Fruit fly (Drosophila melanogaster) whole organism, prepupa: ENCODE results near the gene CG34456.

Experiments
- CG10631 ChIP-seq: fragments of 200-800 bp; sonication (Bioruptor generic); optimal IDR thresholded peaks from 2 replicates; lab custom pipeline; 2016; ENCODE audit warnings: missing biosample characterization, missing genetic modification characterization
- CG11294 ChIP-seq: fragments of 200-800 bp; sonication (Bioruptor generic); IDR thresholded peaks from 2 replicates; pipeline ENCODE4 v1.3.6; 2022; ENCODE audit warnings: missing biosample characterization, missing genetic modification characterization
- CG11762 ChIP-seq: fragments of 200-800 bp; sonication (Bioruptor generic); optimal IDR thresholded peaks from 3 replicates; lab custom pipeline; 2016; ENCODE audit warnings: missing biosample characterization, missing genetic modification characterization; ENCODE audit not compliant: insufficient read depth
- CG11902 ChIP-seq: fragments of 200-800 bp; sonication (Bioruptor generic); optimal IDR thresholded peaks from 3 replicates; lab custom pipeline; 2016; ENCODE audit warnings: missing biosample characterization, missing genetic modification characterization
- CG1621 ChIP-seq: fragments of 200-800 bp; sonication (Bioruptor generic); optimal IDR thresholded peaks from 3 replicates; lab custom pipeline; 2018; ENCODE audit warnings: missing biosample characterization, mild to moderate bottlenecking, missing genetic modification characterization
- CG3032 ChIP-seq: fragments of 200-800 bp; optimal IDR thresholded peaks from 2 replicates; lab custom pipeline; 2019; ENCODE audit warnings: missing biosample characterization, mild to moderate bottlenecking, missing genetic modification characterization, moderate library complexity
- CG31627 ChIP-seq: fragments of 200-800 bp; sonication (Bioruptor generic); optimal IDR thresholded peaks from 3 replicates; lab custom pipeline; 2016; ENCODE audit warnings: missing biosample characterization, missing genetic modification characterization
- CG34406 ChIP-seq: fragments of 200-800 bp; sonication (Bioruptor generic); optimal IDR thresholded peaks from 3 replicates; lab custom pipeline; 2016; ENCODE audit warnings: missing biosample characterization, missing genetic modification characterization
- CG4318 ChIP-seq: fragments of 200-800 bp; sonication (Bioruptor generic); optimal IDR thresholded peaks from 3 replicates; lab custom pipeline; 2017; ENCODE audit warnings: missing biosample characterization, mild to moderate bottlenecking, missing genetic modification characterization
- CG6163 ChIP-seq: fragments of 200-800 bp; sonication (Bioruptor generic); IDR thresholded peaks from 3 replicates; pipeline ENCODE4 v1.3.6; 2022; ENCODE audit warnings: missing biosample characterization, missing genetic modification characterization
- CG6276 ChIP-seq: fragments of 200-800 bp; sonication (Bioruptor generic); optimal IDR thresholded peaks from 2 replicates; lab custom pipeline; 2017; ENCODE audit warnings: missing biosample characterization, mild to moderate bottlenecking, missing genetic modification characterization
- CG6792 ChIP-seq: fragments of 200-800 bp; sonication (Bioruptor generic); optimal IDR thresholded peaks from 3 replicates; lab custom pipeline; 2016; ENCODE audit warnings: missing biosample characterization, missing genetic modification characterization
- CG6808 ChIP-seq: fragments of 200-800 bp; sonication (Bioruptor generic); optimal IDR thresholded peaks from 3 replicates; lab custom pipeline; 2017; ENCODE audit warnings: missing biosample characterization, missing genetic modification characterization, mild to moderate bottlenecking, moderate library complexity, missing genetic modification reagents
- CG6854 ChIP-seq: fragments of 200-800 bp; sonication (Bioruptor generic); optimal IDR thresholded peaks from 2 replicates; lab custom pipeline; 2017; ENCODE audit warnings: missing biosample characterization, mild to moderate bottlenecking, missing genetic modification characterization
- CG8632 ChIP-seq: fragments of 200-800 bp; sonication (Bioruptor generic); optimal IDR thresholded peaks from 3 replicates; lab custom pipeline; 2016; ENCODE audit warnings: missing biosample characterization, missing genetic modification characterization
- CG9139 ChIP-seq: fragments of 200-800 bp; sonication (Bioruptor generic); optimal IDR thresholded peaks from 3 replicates; lab custom pipeline; 2017; ENCODE audit warnings: missing biosample characterization, mild to moderate bottlenecking, missing genetic modification characterization
- Eip75B ChIP-seq: fragments of 200-800 bp; sonication (Bioruptor generic); optimal IDR thresholded peaks from 3 replicates; lab custom pipeline; 2016; ENCODE audit warnings: missing biosample characterization, missing genetic modification characterization
- Eip78C ChIP-seq: fragments of 200-800 bp; sonication (Bioruptor generic); peaks from one replicate; lab custom pipeline; 2016; ENCODE audit warnings: missing biosample characterization, missing genetic modification characterization
- Eip93F ChIP-seq: fragments of 200-800 bp; sonication (Bioruptor generic); optimal IDR thresholded peaks from 2 replicates; lab custom pipeline; 2016; ENCODE audit warnings: missing biosample characterization, mild to moderate bottlenecking, missing genetic modification characterization
- Ets21C ChIP-seq: fragments of 200-800 bp; sonication (Bioruptor generic); optimal IDR thresholded peaks from 3 replicates; lab custom pipeline; 2016; ENCODE audit warnings: missing biosample characterization, missing genetic modification characterization
- Gug ChIP-seq: fragments of 200-800 bp; sonication (Bioruptor generic); IDR thresholded peaks from 2 replicates; pipeline ENCODE4 v1.3.6; 2022; ENCODE audit warnings: missing biosample characterization, missing genetic modification characterization
- Hr38 ChIP-seq: sonication (Bioruptor generic); optimal IDR thresholded peaks from 2 replicates; lab custom pipeline; 2016; ENCODE audit warnings: missing biosample characterization, missing genetic modification characterization
- Hr39 ChIP-seq: fragments of 200-800 bp; sonication (Bioruptor generic); optimal IDR thresholded peaks from 2 replicates; lab custom pipeline; 2016; ENCODE audit warnings: missing biosample characterization, missing genetic modification characterization
- Hr4 ChIP-seq: fragments of 200-800 bp; sonication (Bioruptor generic); optimal IDR thresholded peaks from 3 replicates; lab custom pipeline; 2016; ENCODE audit warnings: missing biosample characterization, missing genetic modification characterization
- Met ChIP-seq: fragments of 200-800 bp; sonication (Bioruptor generic); optimal IDR thresholded peaks from 3 replicates; lab custom pipeline; 2016; ENCODE audit warnings: missing biosample characterization, missing genetic modification characterization
- OdsH ChIP-seq: fragments of 200-800 bp; sonication (Bioruptor generic); optimal IDR thresholded peaks from 3 replicates; lab custom pipeline; 2016; ENCODE audit warnings: missing biosample characterization, missing genetic modification characterization
- Smox ChIP-seq: fragments of 200-800 bp; sonication (Bioruptor generic); optimal IDR thresholded peaks from 3 replicates; lab custom pipeline; 2016; ENCODE audit warnings: missing biosample characterization, missing genetic modification characterization
- Sox14 ChIP-seq: fragments of 200-800 bp; sonication (Bioruptor generic); optimal IDR thresholded peaks from 3 replicates; lab custom pipeline; 2016; ENCODE audit warnings: missing biosample characterization, missing genetic modification characterization
- Sox15 ChIP-seq: fragments of 200-800 bp; sonication (Bioruptor generic); optimal IDR thresholded peaks from 3 replicates; lab custom pipeline; 2016; ENCODE audit warnings: missing biosample characterization, missing genetic modification characterization
- achi ChIP-seq: fragments of 200-800 bp; sonication (Bioruptor generic); optimal IDR thresholded peaks from 3 replicates; lab custom pipeline; 2016; ENCODE audit warnings: missing biosample characterization, missing genetic modification characterization
- cyc ChIP-seq: fragments of 200-800 bp; sonication (Bioruptor generic); optimal IDR thresholded peaks from 3 replicates; lab custom pipeline; 2016; ENCODE audit warnings: missing biosample characterization, missing genetic modification characterization
- dac ChIP-seq: fragments of 200-800 bp; sonication (Bioruptor generic); optimal IDR thresholded peaks from 2 replicates; lab custom pipeline; 2017; ENCODE audit warnings: missing biosample characterization, mild to moderate bottlenecking, missing genetic modification characterization
- eg ChIP-seq: fragments of 200-800 bp; sonication (Bioruptor generic); IDR thresholded peaks from 3 replicates; pipeline ENCODE4 v1.3.6; 2022; ENCODE audit warnings: missing biosample characterization, missing genetic modification characterization
- esn ChIP-seq: fragments of 200-800 bp; sonication (Bioruptor generic); optimal IDR thresholded peaks from 2 replicates; lab custom pipeline; 2016; ENCODE audit warnings: missing biosample characterization, mild to moderate bottlenecking, missing genetic modification characterization, moderate library complexity
- fkh ChIP-seq: fragments of 200-800 bp; sonication (Bioruptor generic); optimal IDR thresholded peaks from 3 replicates; lab custom pipeline; 2017; ENCODE audit warnings: missing biosample characterization, mild to moderate bottlenecking, missing genetic modification characterization, moderate library complexity
- lz ChIP-seq: fragments of 200-800 bp; sonication (Bioruptor generic); optimal IDR thresholded peaks from 3 replicates; lab custom pipeline; 2016; ENCODE audit warnings: missing biosample characterization, missing genetic modification characterization
- net ChIP-seq: fragments of 200-800 bp; sonication (Bioruptor generic); optimal IDR thresholded peaks from 3 replicates; lab custom pipeline; 2016; ENCODE audit warnings: missing biosample characterization, missing genetic modification characterization
- salr ChIP-seq, 2 experiments: fragments of 200-800 bp; sonication (Bioruptor generic); optimal IDR thresholded peaks; 3 replicates each; lab custom pipeline; 2016 to 2018; ENCODE audit warnings: missing biosample characterization in 2 of 2, missing genetic modification characterization in 2 of 2, mild to moderate bottlenecking in 1 of 2
- svp ChIP-seq: fragments of 200-800 bp; sonication (Bioruptor generic); peaks from one replicate; lab custom pipeline; 2016; ENCODE audit warnings: missing biosample characterization, missing genetic modification characterization
- topi ChIP-seq: fragments of 200-800 bp; sonication (Bioruptor generic); optimal IDR thresholded peaks from 3 replicates; lab custom pipeline; 2016; ENCODE audit warnings: missing biosample characterization, missing genetic modification characterization

Gene CG34456

dm6 chr3L:9364131-9364530, 2.2 kb downstream of the CG34456 start, which contains the start of gene mRRF1:
mRRF1 (plus strand) TSS chr3L:9364350.
- TF ChIP-seq eg (GFP tag; lab: Robert Waterston, UW) (no peak), Sox14 (GFP tag; lab: Kevin White, UChicago) (no peak), CG9139 (GFP tag; lab: Kevin White, UChicago) (no peak), CG6808 (GFP tag; lab: Kevin White, UChicago) (no peak), achi (peak; percentile 58), Eip93F (GFP tag; lab: Kevin White, UChicago) (peak; percentile 15), CG4318 (GFP tag; lab: Kevin White, UChicago) (no peak), salr (GFP tag; optimal IDR thresholded peaks at IDR 0.05; lab: Kevin White, UChicago) (no peak), Sox15 (GFP tag; lab: Kevin White, UChicago) (no peak), CG3032 (no peak), lz (no peak), CG34406 (GFP tag; lab: Kevin White, UChicago) (no peak), Eip75B (no peak), Gug (GFP tag; lab: Robert Waterston, UW) (no peak), OdsH (GFP tag; lab: Kevin White, UChicago) (no peak), Hr38 (GFP tag; lab: Kevin White, UChicago) (no peak)

dm6 chr3L:9366850-9367430, 5.0 kb downstream of the CG34456 start, which contains the start of the genes Klp67A and CG4452:
Klp67A (minus strand) TSS chr3L:9367046.
CG4452 (plus strand) TSS chr3L:9367377.
- TF ChIP-seq CG6854 (GFP tag; lab: Kevin White, UChicago): no peak
- TF ChIP-seq Hr38 (GFP tag; lab: Kevin White, UChicago): no peak
- TF ChIP-seq topi (GFP tag; lab: Kevin White, UChicago): no peak
- TF ChIP-seq Eip93F (GFP tag; lab: Kevin White, UChicago): peak; percentile 30
- TF ChIP-seq cyc (GFP tag; lab: Kevin White, UChicago): peak; percentile 30
- no peak for TF ChIP-seq CG10631
- no peak for TF ChIP-seq CG6276 (GFP tag; lab: Kevin White, UChicago)
- TF ChIP-seq CG4318 (GFP tag; lab: Kevin White, UChicago): no peak
- no peak for TF ChIP-seq Ets21C
- TF ChIP-seq CG1621 (tag; lab: Kevin White, UChicago): no peak
- TF ChIP-seq Eip78C (GFP tag; lab: Kevin White, UChicago): peak; percentile 77
- TF ChIP-seq Smox (GFP tag; lab: Kevin White, UChicago): no peak
- no peak for TF ChIP-seq OdsH (GFP tag; lab: Kevin White, UChicago)
- TF ChIP-seq Hr4 (GFP tag; lab: Kevin White, UChicago): no peak
- TF ChIP-seq Eip75B: no peak
- TF ChIP-seq lz: peak; percentile 38
- TF ChIP-seq CG9139 (GFP tag; lab: Kevin White, UChicago): no peak
- TF ChIP-seq Sox15 (GFP tag; lab: Kevin White, UChicago): no peak
- no peak for TF ChIP-seq CG6792 (GFP tag; lab: Kevin White, UChicago)
- TF ChIP-seq CG11902 (GFP tag; lab: Kevin White, UChicago): peak; percentile 4
- TF ChIP-seq fkh (GFP tag; lab: Kevin White, UChicago): peak; percentile 11
- no peak for TF ChIP-seq CG8632 (GFP tag; lab: Kevin White, UChicago)
- TF ChIP-seq CG6163: peak; percentile 69
- TF ChIP-seq CG11294 (GFP tag; lab: Robert Waterston, UW): no peak
- TF ChIP-seq CG3032: peak; percentile 24
- peak; percentile 26 for TF ChIP-seq CG31627 (GFP tag; lab: Kevin White, UChicago)
- peak; percentile 2 for TF ChIP-seq achi
- TF ChIP-seq eg (GFP tag; lab: Robert Waterston, UW): 0 out of 3 replicates have a peak, but pooled peaks have one; percentile 16
- TF ChIP-seq esn: peak; percentile 62
- no peak for TF ChIP-seq Met (GFP tag; lab: Kevin White, UChicago)
- TF ChIP-seq Hr39: no peak
- TF ChIP-seq CG11762 (GFP tag; lab: Kevin White, UChicago): no peak
- TF ChIP-seq dac (GFP tag; lab: Kevin White, UChicago): no peak
- TF ChIP-seq svp (GFP tag; lab: Kevin White, UChicago): peak; percentile 64
- TF ChIP-seq net (GFP tag; lab: Kevin White, UChicago): no peak
